Fruit fly (Drosophila melanogaster) whole organism, embryonic: ENCODE results near the gene CG4066.

ENCODE experiments used
- Antp ChIP-seq: fragments of 200-800 bp; sonication (Bioruptor generic); optimal IDR thresholded peaks from 3 replicates; lab custom pipeline; 2016; ENCODE audit warnings: missing biosample characterization, missing genetic modification characterization
- B-H2 ChIP-seq: fragments of 200-800 bp; sonication (Bioruptor generic); optimal IDR thresholded peaks from 2 replicates; lab custom pipeline; 2018; ENCODE audit warnings: missing biosample characterization, mild to moderate bottlenecking, missing genetic modification characterization
- CG10209 ChIP-seq: fragments of 200-800 bp; sonication (Bioruptor generic); optimal IDR thresholded peaks from 3 replicates; lab custom pipeline; 2017; ENCODE audit warnings: missing biosample characterization, mild to moderate bottlenecking, missing genetic modification characterization, missing genetic modification reagents
- CG10462 ChIP-seq: fragments of 200-800 bp; sonication (Bioruptor generic); optimal IDR thresholded peaks from 2 replicates; lab custom pipeline; 2016; ENCODE audit warnings: missing biosample characterization, missing genetic modification characterization
- CG11247 ChIP-seq: fragments of 200-800 bp; sonication (Bioruptor generic); IDR thresholded peaks from 2 replicates; pipeline ENCODE4 v1.3.6; 2022; ENCODE audit warnings: missing biosample characterization, missing genetic modification characterization
- CG11696 ChIP-seq: fragments of 200-800 bp; sonication (Bioruptor generic); IDR thresholded peaks from 2 replicates; pipeline ENCODE4 v1.3.6; 2022; ENCODE audit warnings: missing biosample characterization, missing genetic modification characterization
- CG12104 ChIP-seq: fragments of 200-800 bp; sonication (Bioruptor generic); optimal IDR thresholded peaks from 3 replicates; lab custom pipeline; 2016; ENCODE audit warnings: missing biosample characterization, missing genetic modification characterization
- CG12769 ChIP-seq: fragments of 200-800 bp; sonication (Bioruptor generic); optimal IDR thresholded peaks from 2 replicates; lab custom pipeline; 2019; ENCODE audit warnings: missing biosample characterization, mild to moderate bottlenecking, missing genetic modification characterization, moderate library complexity
- CG14441 ChIP-seq: fragments of 200-800 bp; sonication (Bioruptor generic); IDR thresholded peaks from 2 replicates; pipeline ENCODE4 v1.3.6; 2022; ENCODE audit warnings: missing biosample characterization, missing genetic modification characterization
- CG14667 ChIP-seq: fragments of 200-800 bp; sonication (Bioruptor generic); IDR thresholded peaks from 2 replicates; pipeline ENCODE4 v1.3.6; 2022; ENCODE audit warnings: missing biosample characterization, missing genetic modification characterization
- CG14860 ChIP-seq: fragments of 200-800 bp; sonication (Bioruptor generic); IDR thresholded peaks from 3 replicates; pipeline ENCODE4 v1.3.6; 2022; ENCODE audit warnings: missing biosample characterization, missing genetic modification characterization; ENCODE audit not compliant: partially characterized antibody
- CG16813 ChIP-seq: fragments of 200-800 bp; sonication (Bioruptor generic); IDR thresholded peaks from 3 replicates; pipeline ENCODE4 v1.3.6; 2022; ENCODE audit warnings: missing biosample characterization, missing genetic modification characterization; ENCODE audit not compliant: partially characterized antibody
- CG17186 ChIP-seq: fragments of 200-800 bp; sonication (Bioruptor generic); optimal IDR thresholded peaks from 3 replicates; lab custom pipeline; 2017; ENCODE audit warnings: missing biosample characterization, missing genetic modification reagents, missing genetic modification characterization
- CG17612 ChIP-seq: fragments of 200-800 bp; sonication (Bioruptor generic); IDR thresholded peaks from 2 replicates; pipeline ENCODE4 v1.3.6; 2022; ENCODE audit warnings: missing biosample characterization, missing genetic modification characterization
- CG18764 ChIP-seq: fragments of 200-800 bp; sonication (Bioruptor generic); optimal IDR thresholded peaks from 3 replicates; lab custom pipeline; 2016; ENCODE audit warnings: missing biosample characterization, missing genetic modification characterization
- CG2889 ChIP-seq: fragments of 200-800 bp; sonication (Bioruptor generic); IDR thresholded peaks from 3 replicates; pipeline ENCODE4 v1.3.6; 2022; ENCODE audit warnings: missing biosample characterization, missing genetic modification characterization
- CG34224 ChIP-seq: fragments of 200-800 bp; sonication (Bioruptor generic); IDR thresholded peaks from 3 replicates; pipeline ENCODE4 v1.3.6; 2022; ENCODE audit warnings: missing biosample characterization, missing genetic modification characterization; ENCODE audit not compliant: partially characterized antibody
- CG4404 ChIP-seq: fragments of 200-800 bp; sonication (Bioruptor generic); IDR thresholded peaks from 2 replicates; pipeline ENCODE4 v1.3.6; 2022; ENCODE audit warnings: missing biosample characterization, missing genetic modification characterization
- CG5245 ChIP-seq: fragments of 200-800 bp; sonication (Bioruptor generic); optimal IDR thresholded peaks from 3 replicates; lab custom pipeline; 2016; ENCODE audit warnings: missing biosample characterization, missing genetic modification characterization
- CG7556 ChIP-seq: fragments of 200-800 bp; sonication (Bioruptor generic); optimal IDR thresholded peaks from 2 replicates; lab custom pipeline; 2017; ENCODE audit warnings: missing biosample characterization, mild to moderate bottlenecking, missing genetic modification characterization
- CG8765 ChIP-seq: fragments of 200-800 bp; sonication (Bioruptor generic); IDR thresholded peaks from 2 replicates; pipeline ENCODE4 v1.3.6; 2022; ENCODE audit warnings: missing biosample characterization, missing genetic modification characterization
- CG8944 ChIP-seq: fragments of 200-800 bp; sonication (Bioruptor generic); optimal IDR thresholded peaks from 3 replicates; lab custom pipeline; 2016; ENCODE audit warnings: missing biosample characterization, missing genetic modification characterization
- CG9876 ChIP-seq: fragments of 200-800 bp; sonication (Bioruptor generic); optimal IDR thresholded peaks from 2 replicates; lab custom pipeline; 2016; ENCODE audit warnings: missing biosample characterization, missing genetic modification characterization
- CHES-1-like ChIP-seq: fragments of 200-800 bp; sonication (Bioruptor generic); optimal IDR thresholded peaks from 2 replicates; lab custom pipeline; 2016; ENCODE audit warnings: missing biosample characterization, missing genetic modification characterization
- Dll ChIP-seq: fragments of 200-800 bp; sonication (Bioruptor generic); IDR thresholded peaks from 4 replicates; pipeline ENCODE4 v1.3.6; 2022; ENCODE audit warnings: missing biosample characterization, missing genetic modification characterization; ENCODE audit not compliant: partially characterized antibody
- Dref ChIP-seq: fragments of 200-800 bp; sonication (Bioruptor generic); IDR thresholded peaks from 2 replicates; pipeline ENCODE4 v1.3.6; 2022; ENCODE audit warnings: missing biosample characterization, missing genetic modification characterization
- Gug ChIP-seq: fragments of 200-800 bp; sonication (Bioruptor generic); IDR thresholded peaks from 4 replicates; pipeline ENCODE4 v1.3.6; 2022; ENCODE audit warnings: missing biosample characterization, missing genetic modification characterization
- Hr51 ChIP-seq, 2 experiments: fragments of 200-800 bp; sonication (Bioruptor generic); optimal IDR thresholded peaks; 2 replicates in 1 of 2; 3 replicates in 1 of 2; lab custom pipeline; 2016 to 2018; ENCODE audit warnings: missing biosample characterization in 2 of 2, missing genetic modification characterization in 2 of 2, mild to moderate bottlenecking in 1 of 2, moderate library complexity in 1 of 2
- Hr78 ChIP-seq, 2 experiments: fragments of 200-800 bp in 1 of 2; fragments of >200 bp in 1 of 2; sonication (Bioruptor generic) in 1 of 2; optimal IDR thresholded peaks; 2 replicates each; lab custom pipeline; 2017 to 2019; ENCODE audit warnings: missing biosample characterization in 2 of 2, missing genetic modification characterization in 2 of 2, mild to moderate bottlenecking in 1 of 2, moderate library complexity in 1 of 2
- Jarid2 ChIP-seq: fragments of 200-800 bp; sonication (Bioruptor generic); optimal IDR thresholded peaks from 3 replicates; lab custom pipeline; 2017; ENCODE audit warnings: mild to moderate bottlenecking, missing biosample characterization, missing genetic modification reagents, missing genetic modification characterization
- Lhr ChIP-seq: fragments of 200-800 bp; sonication (Bioruptor generic); optimal IDR thresholded peaks from 3 replicates; lab custom pipeline; 2017; ENCODE audit warnings: mild to moderate bottlenecking, missing biosample characterization, missing genetic modification reagents, missing genetic modification characterization
- Myb ChIP-seq: fragments of 200-800 bp; sonication (Bioruptor generic); optimal IDR thresholded peaks from 2 replicates; lab custom pipeline; 2016; ENCODE audit warnings: missing biosample characterization, missing genetic modification characterization
- NfI ChIP-seq: fragments of 200-800 bp; sonication (Bioruptor generic); optimal IDR thresholded peaks from 3 replicates; lab custom pipeline; 2018; ENCODE audit warnings: missing biosample characterization, mild to moderate bottlenecking, missing genetic modification characterization, moderate library complexity
- Rx ChIP-seq: fragments of 200-800 bp; sonication (Bioruptor generic); IDR thresholded peaks from 2 replicates; pipeline ENCODE4 v1.3.6; 2022; ENCODE audit warnings: missing biosample characterization, missing genetic modification characterization
- Sox100B ChIP-seq: fragments of 200-800 bp; sonication (Bioruptor generic); optimal IDR thresholded peaks from 3 replicates; lab custom pipeline; 2018; ENCODE audit warnings: missing biosample characterization, mild to moderate bottlenecking, missing genetic modification characterization
- ara ChIP-seq: fragments of 200-800 bp; sonication (Bioruptor generic); IDR thresholded peaks from 2 replicates; pipeline ENCODE4 v1.3.6; 2022; ENCODE audit warnings: missing biosample characterization, missing genetic modification characterization
- br ChIP-seq: fragments of >200 bp; optimal IDR thresholded peaks from 2 replicates; lab custom pipeline; 2017
- cad ChIP-seq: fragments of >200 bp; optimal IDR thresholded peaks from 2 replicates; lab custom pipeline; 2017; ENCODE audit warnings: missing biosample characterization, missing genetic modification characterization
- crc ChIP-seq: fragments of 200-800 bp; sonication (Bioruptor generic); optimal IDR thresholded peaks from 2 replicates; lab custom pipeline; 2016; ENCODE audit warnings: missing biosample characterization, missing genetic modification characterization
- cwo ChIP-seq: fragments of 200-800 bp; sonication (Bioruptor generic); optimal IDR thresholded peaks from 3 replicates; lab custom pipeline; 2017; ENCODE audit warnings: missing biosample characterization, missing genetic modification characterization, mild to moderate bottlenecking, moderate library complexity, missing genetic modification reagents
- dimm ChIP-seq: fragments of 200-800 bp; sonication (Bioruptor generic); IDR thresholded peaks from 2 replicates; pipeline ENCODE4 v1.3.6; 2022; ENCODE audit warnings: missing biosample characterization, missing genetic modification characterization
- emc ChIP-seq: fragments of 200-800 bp; sonication (Bioruptor generic); optimal IDR thresholded peaks from 2 replicates; lab custom pipeline; 2016; ENCODE audit warnings: missing biosample characterization, missing genetic modification characterization
- grn ChIP-seq: fragments of 200-800 bp; sonication (Bioruptor generic); optimal IDR thresholded peaks from 3 replicates; lab custom pipeline; 2017; ENCODE audit warnings: missing biosample characterization, missing genetic modification characterization
- hth ChIP-seq: fragments of >200 bp; optimal IDR thresholded peaks from 2 replicates; lab custom pipeline; 2017; ENCODE audit warnings: inconsistent platforms
- jing ChIP-seq: fragments of 200-800 bp; sonication (Bioruptor generic); optimal IDR thresholded peaks from 2 replicates; lab custom pipeline; 2018; ENCODE audit warnings: missing biosample characterization, mild to moderate bottlenecking, missing genetic modification characterization
- nerfin-1 ChIP-seq: fragments of 200-800 bp; sonication (Bioruptor generic); optimal IDR thresholded peaks from 3 replicates; lab custom pipeline; 2019; ENCODE audit warnings: missing biosample characterization, mild to moderate bottlenecking, missing genetic modification characterization, moderate library complexity
- nom ChIP-seq: fragments of 200-800 bp; sonication (Bioruptor generic); optimal IDR thresholded peaks from 2 replicates; lab custom pipeline; 2017; ENCODE audit warnings: missing biosample characterization, missing genetic modification characterization, mild to moderate bottlenecking, moderate library complexity, missing genetic modification reagents
- pb ChIP-seq: fragments of 200-800 bp; sonication (Bioruptor generic); optimal IDR thresholded peaks from 3 replicates; lab custom pipeline; 2016; ENCODE audit warnings: missing biosample characterization, missing genetic modification characterization
- row ChIP-seq: fragments of 200-800 bp; sonication (Bioruptor generic); IDR thresholded peaks from 3 replicates; pipeline ENCODE4 v1.3.6; 2022; ENCODE audit warnings: missing biosample characterization, missing genetic modification characterization
- slbo ChIP-seq: fragments of 200-800 bp; sonication (Bioruptor generic); IDR thresholded peaks from 2 replicates; pipeline ENCODE4 v1.3.6; 2022; ENCODE audit warnings: missing biosample characterization, missing genetic modification characterization
- tgo ChIP-seq: fragments of 200-800 bp; sonication (Bioruptor generic); IDR thresholded peaks from 3 replicates; pipeline ENCODE4 v1.3.6; 2022; ENCODE audit warnings: missing biosample characterization, missing genetic modification characterization
- wdn ChIP-seq: fragments of 200-800 bp; sonication (Bioruptor generic); IDR thresholded peaks from 2 replicates; pipeline ENCODE4 v1.3.6; 2022; ENCODE audit warnings: missing biosample characterization, missing genetic modification characterization

Gene CG4066

dm6 chr3R:12350497-12350896 is 39.3 kb downstream of the CG4066 start, which contains the start of gene CG10038 (continued):
- TF ChIP-seq Lhr (peak; percentile 74), Gug (GFP tag; lab: Robert Waterston, UW) (peak; percentile 62; the same call in 2 of the 4 replicates), B-H2 (GFP tag; lab: Kevin White, UChicago) (no peak), CG5245 (GFP tag; lab: Kevin White, UChicago) (peak; percentile 10), CG14667 (GFP tag; lab: Robert Waterston, UW) (no peak), CG9876 (GFP tag; lab: Kevin White, UChicago) (peak; percentile 14), slbo (GFP tag; lab: Robert Waterston, UW) (peak; percentile 67; the same call in 1 of the 2 replicates), grn (GFP tag; lab: Kevin White, UChicago) (no peak), NfI (GFP tag; lab: Kevin White, UChicago) (peak; percentile 48), row (peak; percentile 86), CG8765 (no peak; the same call in 1 of the 2 replicates), ara (GFP tag; lab: Robert Waterston, UW) (0 out of 2 replicates have a peak, but pooled peaks have one; percentile 28), CG11247 (peak; percentile 22; the same call in 1 of the 2 replicates), dimm (no peak), CG10209 (no peak), CG11696 (GFP tag; lab: Robert Waterston, UW) (no peak), Dref (peak; percentile 88), CG8944 (GFP tag; lab: Kevin White, UChicago) (no peak), Hr51 (GFP tag; optimal IDR thresholded peaks at IDR 0.05; lab: Kevin White, UChicago) (peak; percentile 43 to 53), cwo (no peak), CG17612 (no peak), CG10462 (GFP tag; lab: Kevin White, UChicago) (no peak), pb (GFP tag; lab: Kevin White, UChicago) (no peak), Sox100B (no peak), CG18764 (peak; percentile 13), CG14860 (GFP tag; lab: Robert Waterston, UW) (peak; percentile 80), Antp (GFP tag; lab: Kevin White, UChicago) (peak; percentile 29), jing (GFP tag; lab: Kevin White, UChicago) (no peak), nom (GFP tag; lab: Kevin White, UChicago) (no peak), hth (lab: Kevin White, UChicago) (no peak), Jarid2 (GFP tag; lab: Kevin White, UChicago) (peak; percentile 14), CG16813 (GFP tag; lab: Robert Waterston, UW) (peak; percentile 93), Myb (GFP tag; lab: Kevin White, UChicago) (peak; percentile 83), Dll (GFP tag; lab: Robert Waterston, UW) (peak; percentile 93), crc (no peak), CG4404 (no peak), CG14441 (GFP tag; lab: Robert Waterston, UW) (no peak), CG34224 (GFP tag; lab: Robert Waterston, UW) (peak; percentile 92), CG17186 (GFP tag; lab: Kevin White, UChicago) (peak; percentile 35), CG12104 (GFP tag; lab: Kevin White, UChicago) (no peak), Hr78 (GFP tag; optimal IDR thresholded peaks at IDR 0.05; lab: Kevin White, UChicago) (no peak), nerfin-1 (tag; lab: Kevin White, UChicago) (no peak), wdn (no peak), cad (no peak), tgo (GFP tag; lab: Robert Waterston, UW) (no peak), Rx (no peak), CG2889 (no peak), emc (GFP tag; lab: Kevin White, UChicago) (no peak), CG7556 (GFP tag; lab: Kevin White, UChicago) (no peak), br (lab: Kevin White, UChicago) (no peak), CHES-1-like (GFP tag; lab: Kevin White, UChicago) (no peak), CG12769 (tag; lab: Kevin White, UChicago) (no peak)
